Worm (Caenorhabditis elegans) whole organism, L4 larva: Measurements from ENCODE around the gene irld-63.

Experiments used
- F26F4.8 ChIP-seq: fragments of 200-800 bp; sonication (Bioruptor generic); conservative IDR thresholded peaks from 2 replicates; pipeline ENCODE4 v1.3.6; 2022; ENCODE audit warnings: missing genetic modification characterization, missing compliant biosample characterization
- R02D3.7 ChIP-seq: fragments of 150-350 bp; sonication (generic microtip); optimal IDR thresholded peaks from 3 replicates; lab custom pipeline; 2014; ENCODE audit warnings: missing biosample characterization, missing genetic modification characterization
- ZK546.5 ChIP-seq, 2 experiments: sonication (generic microtip); optimal IDR thresholded peaks; 2 replicates each; lab custom pipeline; 2017; ENCODE audit warnings: missing biosample characterization in 2 of 2, missing genetic modification characterization in 2 of 2
- aha-1 ChIP-seq: fragments of 150-350 bp; peaks from one replicate; lab custom pipeline; 2014; ENCODE audit warnings: missing biosample characterization, missing genetic modification characterization
- ceh-20 ChIP-seq: fragments of 200-800 bp; sonication (Bioruptor generic); IDR thresholded peaks from 2 replicates; pipeline ENCODE4 v1.3.6; 2022; ENCODE audit warnings: missing genetic modification reagents, missing genetic modification characterization, missing compliant biosample characterization
- ceh-62 ChIP-seq: sonication (generic microtip); optimal IDR thresholded peaks from 2 replicates; lab custom pipeline; 2017; ENCODE audit warnings: missing biosample characterization, missing genetic modification characterization
- cey-2 ChIP-seq: sonication (generic microtip); optimal IDR thresholded peaks from 3 replicates; lab custom pipeline; 2017; ENCODE audit warnings: missing genetic modification characterization, mild to moderate bottlenecking, missing compliant biosample characterization, antibody characterized with exemption, borderline replicate concordance; ENCODE audit not compliant: insufficient read depth
- daf-16 ChIP-seq, 3 experiments: sonication (generic microtip); optimal IDR thresholded peaks; 2 replicates each; lab custom pipeline; 2016 to 2017; ENCODE audit warnings: missing genetic modification characterization in 3 of 3, missing genetic modification reagents in 3 of 3, mild to moderate bottlenecking in 2 of 3, missing compliant biosample characterization in 2 of 3, missing biosample characterization in 1 of 3, moderate library complexity in 1 of 3
- daf-19 ChIP-seq: fragments of 200-800 bp; sonication (Bioruptor generic); conservative IDR thresholded peaks from 2 replicates; pipeline ENCODE4 v1.3.6; 2022; ENCODE audit warnings: missing genetic modification characterization, missing compliant biosample characterization
- dmd-6 ChIP-seq: fragments of 200-800 bp; sonication (Bioruptor generic); IDR thresholded peaks from 2 replicates; pipeline ENCODE4 v1.3.6; 2022; ENCODE audit warnings: missing genetic modification reagents, missing genetic modification characterization, missing compliant biosample characterization
- dmd-8 ChIP-seq: fragments of 200-800 bp; sonication (Bioruptor generic); IDR thresholded peaks from 2 replicates; pipeline ENCODE4 v1.3.6; 2022; ENCODE audit warnings: missing genetic modification characterization, missing compliant biosample characterization
- lin-1 ChIP-seq: fragments of 200-800 bp; sonication (Bioruptor generic); IDR thresholded peaks from 2 replicates; pipeline ENCODE4 v1.3.6; 2022; ENCODE audit warnings: missing genetic modification reagents, missing genetic modification characterization, missing compliant biosample characterization
- lin-38 ChIP-seq: fragments of 200-800 bp; sonication (Bioruptor generic); IDR thresholded peaks from 2 replicates; pipeline ENCODE4 v1.3.6; 2022; ENCODE audit warnings: missing genetic modification reagents, missing genetic modification characterization, missing compliant biosample characterization
- madf-5 ChIP-seq, 2 experiments: fragments of 200-800 bp; sonication (Bioruptor generic); IDR thresholded peaks; 2 replicates each; pipeline ENCODE4 v1.3.6; 2022; ENCODE audit warnings: missing compliant biosample characterization in 2 of 2, missing genetic modification characterization in 2 of 2
- madf-9 ChIP-seq: fragments of 200-800 bp; sonication (Bioruptor generic); conservative IDR thresholded peaks from 2 replicates; pipeline ENCODE4 v1.3.6; 2022; ENCODE audit warnings: missing genetic modification reagents, missing genetic modification characterization, missing compliant biosample characterization
- mdl-1 ChIP-seq, 2 experiments: fragments of 150-350 bp in 1 of 2; sonication (generic microtip) in 1 of 2; optimal IDR thresholded peaks; 2 replicates each; lab custom pipeline; 2014 to 2017; ENCODE audit warnings: missing biosample characterization in 2 of 2, missing genetic modification characterization in 2 of 2
- nhr-102 ChIP-seq: sonication (generic microtip); optimal IDR thresholded peaks from 2 replicates; lab custom pipeline; 2016; ENCODE audit warnings: mild to moderate bottlenecking, missing genetic modification characterization, moderate library complexity, missing compliant biosample characterization
- nhr-41 ChIP-seq: fragments of 200-800 bp; sonication (Bioruptor generic); IDR thresholded peaks from 2 replicates; pipeline ENCODE4 v1.3.6; 2022; ENCODE audit warnings: missing genetic modification reagents, missing genetic modification characterization, missing compliant biosample characterization
- nhr-42 ChIP-seq: fragments of 200-800 bp; sonication (Bioruptor generic); IDR thresholded peaks from 2 replicates; pipeline ENCODE4 v1.3.6; 2022; ENCODE audit warnings: missing genetic modification characterization, missing compliant biosample characterization
- nhr-48 ChIP-seq: sonication (generic microtip); optimal IDR thresholded peaks from 2 replicates; lab custom pipeline; 2016; ENCODE audit warnings: mild to moderate bottlenecking, missing genetic modification characterization, missing compliant biosample characterization
- nhr-76 ChIP-seq: fragments of 150-350 bp; optimal IDR thresholded peaks from 2 replicates; lab custom pipeline; 2014; ENCODE audit warnings: missing biosample characterization, missing genetic modification characterization
- pha-4 ChIP-seq, 2 experiments: fragments of 150-350 bp in 1 of 2; fragments of 200-800 bp in 1 of 2; sonication (Bioruptor generic) in 1 of 2; IDR thresholded peaks in 1 of 2; optimal IDR thresholded peaks in 1 of 2; 2 replicates each; pipeline versions ENCODE4 v1.3.6 to Lab custom; 2014 to 2022; ENCODE audit warnings: missing genetic modification characterization in 2 of 2, missing genetic modification reagents in 2 of 2, missing biosample characterization in 1 of 2, missing compliant biosample characterization in 1 of 2
- pqm-1 ChIP-seq: sonication (generic microtip); optimal IDR thresholded peaks from 2 replicates; lab custom pipeline; 2017; ENCODE audit warnings: missing biosample characterization, missing genetic modification characterization
- rbr-2 ChIP-seq: sonication (generic microtip); optimal IDR thresholded peaks from 2 replicates; lab custom pipeline; 2016; ENCODE audit warnings: missing genotype, missing genetic modification characterization, missing compliant biosample characterization
- set-16 ChIP-seq: fragments of 200-800 bp; sonication (Bioruptor generic); IDR thresholded peaks from 2 replicates; pipeline ENCODE4 v1.3.6; 2022; ENCODE audit warnings: missing genetic modification reagents, missing genetic modification characterization, missing compliant biosample characterization
- tag-97 ChIP-seq: fragments of 200-800 bp; sonication (Bioruptor generic); IDR thresholded peaks from 2 replicates; pipeline ENCODE4 v1.3.6; 2022; ENCODE audit warnings: missing genetic modification characterization, missing compliant biosample characterization
- tra-1 ChIP-seq: fragments of 200-800 bp; sonication (Bioruptor generic); IDR thresholded peaks from 2 replicates; pipeline ENCODE4 v1.3.6; 2022; ENCODE audit warnings: missing genetic modification reagents, missing genetic modification characterization, missing compliant biosample characterization
- unc-62 ChIP-seq, 3 experiments: fragments of 150-350 bp in 1 of 3; sonication (generic microtip); optimal IDR thresholded peaks in 2 of 3; peaks in 1 of 3; 1 replicate in 1 of 3; 2 replicates in 2 of 3; lab custom pipeline; 2014 to 2017; ENCODE audit warnings: missing biosample characterization in 3 of 3, missing genetic modification characterization in 3 of 3, missing genetic modification reagents in 3 of 3, missing genotype in 1 of 3
- zfp-2 ChIP-seq: sonication (generic microtip); optimal IDR thresholded peaks from 2 replicates; lab custom pipeline; 2016; ENCODE audit warnings: mild to moderate bottlenecking, missing genetic modification characterization, missing compliant biosample characterization
- ztf-11 ChIP-seq: fragments of 150-350 bp; optimal IDR thresholded peaks from 2 replicates; lab custom pipeline; 2014; ENCODE audit warnings: missing biosample characterization, missing genetic modification characterization

Gene irld-63

DNA sequence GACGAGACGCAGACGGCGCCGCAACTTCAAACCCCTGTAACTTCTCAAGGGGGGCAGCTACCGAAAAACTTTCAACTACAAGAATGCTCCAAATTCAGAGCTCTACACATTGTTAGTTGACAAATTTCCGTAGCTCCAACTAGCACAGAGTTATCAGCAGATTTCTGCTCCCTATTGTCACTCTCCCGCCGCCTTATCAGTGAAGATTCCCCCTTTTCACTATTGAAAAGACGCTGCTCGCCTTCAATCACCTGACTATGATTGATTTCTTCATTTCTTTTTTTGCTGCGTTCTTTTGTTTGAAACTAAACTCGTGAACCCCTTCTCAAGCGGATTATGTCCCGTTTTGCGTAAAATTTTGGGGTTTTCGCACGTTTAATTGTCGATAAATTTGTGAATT is 8.2 kb upstream of the irld-63 start (continued):
- TF ChIP-seq ceh-20 (GFP tag; lab: Robert Waterston, UW) (no peak), daf-16 (GFP tag; optimal IDR thresholded peaks at IDR 0.05; lab: Kevin White, UChicago) (no peak), daf-16 (tag; optimal IDR thresholded peaks at IDR 0.05; lab: Kevin White, UChicago) (peak; percentile 33), madf-9 (GFP tag; lab: Robert Waterston, UW) (no peak), F26F4.8 (GFP tag; lab: Robert Waterston, UW) (no peak), tag-97 (no peak), nhr-102 (tag; lab: Kevin White, UChicago) (no peak), daf-19 (no peak), ceh-62 (tag; lab: Kevin White, UChicago) (no peak), tra-1 (GFP tag; lab: Robert Waterston, UW) (no peak), nhr-42 (GFP tag; lab: Robert Waterston, UW) (no peak), pqm-1 (peak; percentile 41), ZK546.5 (tag; optimal IDR thresholded peaks at IDR 0.05; lab: Kevin White, UChicago) (no peak), madf-5 (GFP tag; IDR thresholded peaks at IDR 0.05; lab: Robert Waterston, UW) (no peak)

DNA sequence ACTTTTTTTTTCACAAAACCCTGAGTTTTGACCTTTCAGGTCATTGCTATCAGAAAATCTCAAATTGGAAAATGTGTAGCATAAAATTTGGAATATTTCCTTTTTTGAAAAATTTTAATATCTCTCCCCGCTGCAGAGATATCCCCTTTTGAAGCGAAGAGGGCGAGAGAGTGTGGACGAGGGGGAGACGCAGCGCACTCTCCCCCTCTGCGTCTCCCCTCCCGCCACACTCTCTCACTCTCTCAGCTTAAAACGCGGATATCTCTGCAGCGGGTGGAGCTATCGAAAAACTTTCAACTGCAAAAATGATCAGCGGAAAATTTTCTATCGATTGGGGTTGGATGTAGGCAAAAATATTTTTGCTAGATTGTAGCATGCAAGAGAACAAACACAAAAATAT is 7.7 kb upstream of the irld-63 start:
- TF ChIP-seq lin-38 (0 out of 2 replicates have a peak, but pooled peaks have one; percentile 23), set-16 (GFP tag; lab: Robert Waterston, UW) (peak; percentile 55), pha-4 (GFP tag; IDR thresholded peaks at IDR 0.05; lab: Robert Waterston, UW) (no peak), pha-4 (tag; optimal IDR thresholded peaks at IDR 0.05; lab: Kevin White, UChicago) (no peak), lin-1 (GFP tag; lab: Robert Waterston, UW) (0 out of 2 replicates have a peak, but pooled peaks have one; percentile 2)

DNA sequence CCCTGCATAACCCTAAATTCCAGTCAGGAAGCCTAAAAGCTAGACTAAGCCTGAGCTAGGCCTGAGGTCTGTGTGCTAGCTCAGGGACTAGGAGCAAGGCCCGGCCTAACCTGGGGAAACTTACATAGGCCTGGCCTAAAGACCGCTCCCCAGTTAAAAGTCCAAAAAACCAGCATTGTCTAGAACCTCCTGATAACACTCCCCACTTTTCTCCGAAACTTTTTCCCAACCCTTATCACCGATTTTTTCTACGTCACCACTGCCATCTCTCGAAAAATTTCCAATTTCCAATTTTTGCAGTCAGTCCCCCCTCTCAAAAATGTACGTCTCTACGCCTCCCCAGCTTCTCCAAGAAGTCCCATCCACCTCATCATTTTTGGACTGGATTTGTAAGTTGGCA is 6.9 kb upstream of the irld-63 start, which contains the start of gene ZK355.2:
Gene ZK355.2, plus strand, starts transcription at position 301 of the 400 bp plus-strand sequence.
- TF ChIP-seq daf-16 (GFP tag; optimal IDR thresholded peaks at IDR 0.05; lab: Kevin White, UChicago) (no peak), daf-16 (tag; optimal IDR thresholded peaks at IDR 0.05; lab: Kevin White, UChicago) (peak; percentile 8), mdl-1 (tag; optimal IDR thresholded peaks at IDR 0.05; lab: Kevin White, UChicago) (no peak), rbr-2 (tag; lab: Kevin White, UChicago) (no peak), pqm-1 (peak; percentile 5), nhr-48 (tag; lab: Kevin White, UChicago) (no peak), cey-2 (no peak), dmd-6 (GFP tag; lab: Robert Waterston, UW) (peak; percentile 34; the same call in 1 of the 2 replicates), pha-4 (GFP tag; IDR thresholded peaks at IDR 0.05; lab: Robert Waterston, UW) (no peak), pha-4 (tag; optimal IDR thresholded peaks at IDR 0.05; lab: Kevin White, UChicago) (no peak)
- TF ChIP-seq, all 104 proteins: peak for 3

DNA sequence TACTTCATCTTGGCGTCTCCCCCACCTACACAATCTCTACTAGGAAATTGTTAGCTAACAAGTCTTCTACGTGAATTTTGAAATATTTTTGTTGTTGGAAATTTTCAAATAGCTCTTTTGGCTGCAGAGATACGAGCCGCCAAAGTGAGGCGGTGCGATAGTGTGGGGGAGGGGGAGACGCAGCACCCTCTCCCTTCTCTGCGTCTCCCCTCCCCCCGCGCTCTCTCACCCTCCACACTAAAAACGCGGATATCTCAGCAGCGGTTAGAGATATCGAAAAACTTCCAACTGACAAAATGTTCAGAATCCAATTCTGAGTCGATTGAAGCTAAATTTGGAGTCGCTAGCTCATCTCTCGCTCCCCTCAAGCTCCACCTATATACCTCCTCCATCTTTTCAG is 5.5 kb upstream of the irld-63 start:
- TF ChIP-seq set-16 (GFP tag; lab: Robert Waterston, UW) (peak; percentile 69), aha-1 (tag; lab: Kevin White, UChicago) (peak; percentile 13), F26F4.8 (GFP tag; lab: Robert Waterston, UW) (no peak)
- TF ChIP-seq, all 104 proteins: peak for 2

DNA sequence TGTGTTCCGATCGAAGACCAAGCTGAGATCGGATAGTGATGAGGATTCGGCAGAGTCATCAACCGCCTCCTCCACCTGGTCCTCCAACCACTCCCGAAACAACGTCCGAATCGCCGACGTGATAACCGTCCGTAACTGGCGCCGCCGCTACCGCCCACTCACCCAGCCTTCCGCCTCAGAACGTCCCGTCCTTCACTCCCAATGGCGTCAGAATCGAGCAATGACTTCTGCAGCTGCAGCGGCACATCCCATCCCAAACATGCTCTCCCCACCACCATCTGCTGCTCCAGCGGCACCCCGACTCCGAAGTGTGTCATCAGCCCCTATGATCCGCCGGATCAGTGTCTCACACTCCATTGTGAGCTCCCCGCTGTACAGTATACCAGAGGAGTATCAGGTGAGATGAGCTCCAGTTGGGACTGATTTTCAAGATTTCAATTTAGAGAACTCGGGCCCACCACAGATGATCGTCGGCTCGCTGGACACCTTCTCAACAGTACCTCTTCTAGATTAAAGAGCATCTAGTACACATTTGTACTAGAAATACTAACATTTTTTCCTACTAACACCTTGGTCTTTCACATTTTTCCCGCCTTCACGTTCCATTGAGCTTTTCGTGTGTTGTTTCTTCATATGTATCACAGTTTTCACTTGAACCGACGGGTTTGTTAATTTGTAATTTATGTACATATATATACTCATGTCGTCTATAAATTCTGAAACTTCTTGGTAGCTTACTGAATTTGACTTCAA is 4.5 kb upstream of the irld-63 start:
- peak; percentile 90 for TF ChIP-seq set-16 (GFP tag; lab: Robert Waterston, UW)
- no peak for TF ChIP-seq pha-4 (GFP tag; IDR thresholded peaks at IDR 0.05; lab: Robert Waterston, UW)
- TF ChIP-seq pha-4 (tag; optimal IDR thresholded peaks at IDR 0.05; lab: Kevin White, UChicago) = no peak
- TF ChIP-seq nhr-41 = no peak
- peak; percentile 17; the same call in 1 of the 2 replicates for TF ChIP-seq nhr-42 (GFP tag; lab: Robert Waterston, UW)
- TF ChIP-seq R02D3.7 = no peak
- no peak for TF ChIP-seq zfp-2 (tag; lab: Kevin White, UChicago)
- peak in 1 of 2 experiments; percentile 80 for TF ChIP-seq unc-62 (GFP tag; optimal IDR thresholded peaks at IDR 0.05 in 1 of 2; lab: Kevin White, UChicago)
- no peak for TF ChIP-seq unc-62 (tag; optimal IDR thresholded peaks at IDR 0.05; lab: Kevin White, UChicago)
- no peak for TF ChIP-seq ztf-11 (tag; lab: Kevin White, UChicago)
- TF ChIP-seq dmd-8 (GFP tag; lab: Robert Waterston, UW) = no peak
- TF ChIP-seq nhr-76 = no peak
